Worm (Caenorhabditis elegans) whole organism, mixed stage, embryonic: ENCODE results near the gene gid-8.

ENCODE experiments used
- blmp-1 ChIP-seq: fragments of 150-350 bp; optimal IDR thresholded peaks from 2 replicates; lab custom pipeline; 2014; ENCODE audit warnings: missing biosample characterization, missing genetic modification characterization
- ces-1 ChIP-seq: fragments of 150-350 bp; optimal IDR thresholded peaks from 2 replicates; lab custom pipeline; 2014; ENCODE audit warnings: missing biosample characterization, missing genetic modification reagents, missing genetic modification characterization
- elt-1 ChIP-seq: sonication (generic microtip); optimal IDR thresholded peaks from 2 replicates; lab custom pipeline; 2017; ENCODE audit warnings: missing genetic modification characterization, mild to moderate bottlenecking, missing compliant biosample characterization, antibody characterized with exemption, moderate library complexity, borderline replicate concordance; ENCODE audit not compliant: insufficient read depth
- lin-13 ChIP-seq: fragments of 150-350 bp; optimal IDR thresholded peaks from 2 replicates; lab custom pipeline; 2014; ENCODE audit warnings: missing biosample characterization, missing genetic modification characterization
- lsy-2 ChIP-seq: fragments of 150-350 bp; optimal IDR thresholded peaks from 2 replicates; lab custom pipeline; 2014; ENCODE audit warnings: missing biosample characterization, missing genetic modification characterization
- mls-2 ChIP-seq: sonication (generic microtip); optimal IDR thresholded peaks from 2 replicates; lab custom pipeline; 2016; ENCODE audit warnings: mild to moderate bottlenecking, missing genetic modification characterization, moderate library complexity, missing compliant biosample characterization
- nhr-12 ChIP-seq: fragments of 150-350 bp; optimal IDR thresholded peaks from 2 replicates; lab custom pipeline; 2014; ENCODE audit warnings: missing biosample characterization, missing genetic modification characterization
- nhr-28 ChIP-seq: fragments of 150-350 bp; optimal IDR thresholded peaks from 2 replicates; lab custom pipeline; 2014; ENCODE audit warnings: missing biosample characterization, missing genetic modification characterization
- snpc-4 ChIP-seq: fragments of 150-350 bp; optimal IDR thresholded peaks from 2 replicates; lab custom pipeline; 2014; ENCODE audit warnings: missing biosample characterization, missing genetic modification characterization
- sptf-1 ChIP-seq: sonication (generic microtip); optimal IDR thresholded peaks from 2 replicates; lab custom pipeline; 2017; ENCODE audit warnings: mild to moderate bottlenecking, missing genetic modification characterization, moderate library complexity, missing compliant biosample characterization
- tbx-8 ChIP-seq: fragments of 200-800 bp; sonication (Bioruptor generic); optimal IDR thresholded peaks from 2 replicates; lab custom pipeline; 2018; ENCODE audit warnings: mild to moderate bottlenecking, missing genetic modification characterization, moderate library complexity, missing compliant biosample characterization
- unc-62 ChIP-seq: fragments of 150-350 bp; optimal IDR thresholded peaks from 2 replicates; lab custom pipeline; 2014; ENCODE audit warnings: missing biosample characterization, missing genetic modification reagents, missing genetic modification characterization
- ztf-11 ChIP-seq: fragments of 150-350 bp; optimal IDR thresholded peaks from 2 replicates; lab custom pipeline; 2014; ENCODE audit warnings: missing biosample characterization, missing genetic modification characterization

ce11 chrV:1425595-1425994 is 41.9 kb upstream of the gid-8 start, which contains the start of gene R12A1.3:
- no peak for TF ChIP-seq sptf-1 (tag; lab: Kevin White, UChicago)
- no peak for TF ChIP-seq nhr-28 (tag; lab: Kevin White, UChicago)
- TF ChIP-seq lin-13 (tag; lab: Kevin White, UChicago): no peak
- TF ChIP-seq mls-2 (tag; lab: Kevin White, UChicago): no peak
- TF ChIP-seq nhr-12: no peak
- TF ChIP-seq ztf-11 (tag; lab: Kevin White, UChicago): no peak
- TF ChIP-seq elt-1 (tag; lab: Kevin White, UChicago): no peak
- no peak for TF ChIP-seq lsy-2 (tag; lab: Kevin White, UChicago)
- TF ChIP-seq snpc-4: no peak
- TF ChIP-seq unc-62 (GFP tag; lab: Kevin White, UChicago): no peak
- no peak for TF ChIP-seq ces-1 (GFP tag; lab: Kevin White, UChicago)
- TF ChIP-seq blmp-1: no peak
- TF ChIP-seq tbx-8: no peak
